Worm (Caenorhabditis elegans): Measurements from ENCODE around the gene ubxn-2.
"Not testable (repeated sequence)": the region's sequence is repeated elsewhere in the genome, so short reads cannot be mapped to it uniquely, and the experiment has no call there.

Gene ubxn-2

ce11 chrIV:2736575-2736974 is 11.0 kb upstream of the ubxn-2 start:
- TF ChIP-seq pax-3 (tag; optimal IDR thresholded peaks at IDR 0.05) (no peak), nhr-28 (tag; optimal IDR thresholded peaks at IDR 0.05) (no peak), efl-1 (optimal IDR thresholded peaks at IDR 0.05) (no peak), efl-1 (GFP tag; optimal IDR thresholded peaks at IDR 0.05 in 1 of 2) (no peak), vab-15 (tag; optimal IDR thresholded peaks at IDR 0.05) (no peak)

- TF ChIP-seq dsc-1 (tag; optimal IDR thresholded peaks at IDR 0.05) (peak; percentile 87), nhr-20 (tag; optimal IDR thresholded peaks at IDR 0.05) (peak; percentile 37), fkh-8 (tag; optimal IDR thresholded peaks at IDR 0.05) (peak; percentile 93), C34B4.2 (tag; optimal IDR thresholded peaks at IDR 0.05) (no peak), hlh-17 (GFP tag; optimal IDR thresholded peaks at IDR 0.05; ENCODE audit: borderline replicate concordance) (no peak), nhr-47 (tag; optimal IDR thresholded peaks at IDR 0.05) (peak; percentile 75), nhr-19 (GFP tag; conservative IDR thresholded peaks at IDR 0.05) (no peak), C04F5.9 (tag; optimal IDR thresholded peaks at IDR 0.05) (no peak), lsy-2 (tag; optimal IDR thresholded peaks at IDR 0.05) (peak in 1 of 2 experiments; percentile 23), efl-1 (optimal IDR thresholded peaks at IDR 0.05) (no peak), efl-1 (GFP tag; optimal IDR thresholded peaks at IDR 0.05 in 1 of 2) (no peak), hlh-4 (tag; optimal IDR thresholded peaks at IDR 0.05) (peak; percentile 39), lin-14 (GFP tag; optimal IDR thresholded peaks at IDR 0.05) (peak; percentile 47), nhr-11 (tag; optimal IDR thresholded peaks at IDR 0.05) (peak; percentile 3), swsn-7 (tag; optimal IDR thresholded peaks at IDR 0.05) (peak; percentile 44), nhr-71 (tag; optimal IDR thresholded peaks at IDR 0.05) (peak; percentile 79), fkh-10 (GFP tag; optimal IDR thresholded peaks at IDR 0.05) (no peak)
Observed at ce11 chrIV:2734675-2735074, 9.1 kb upstream of the ubxn-2 start.

- TF ChIP-seq nhr-12 (tag; optimal IDR thresholded peaks at IDR 0.05) = no peak
- no peak for TF ChIP-seq xbp-1 (tag; optimal IDR thresholded peaks at IDR 0.05)
- no peak for TF ChIP-seq hlh-17 (GFP tag; optimal IDR thresholded peaks at IDR 0.05; ENCODE audit: borderline replicate concordance)
- TF ChIP-seq nhr-19 (GFP tag; conservative IDR thresholded peaks at IDR 0.05) = no peak
- TF ChIP-seq F16B12.6 (tag; optimal IDR thresholded peaks at IDR 0.05) = no peak
- no peak for TF ChIP-seq C04F5.9 (tag; optimal IDR thresholded peaks at IDR 0.05)
- TF ChIP-seq ets-5 (GFP tag; IDR thresholded peaks at IDR 0.05) = no peak
- no peak for TF ChIP-seq C16A3.4 (tag; optimal IDR thresholded peaks at IDR 0.05)
- no peak for TF ChIP-seq sox-4 (tag; optimal IDR thresholded peaks at IDR 0.05)
- TF ChIP-seq C34B4.2 (tag; optimal IDR thresholded peaks at IDR 0.05) = no peak
- TF ChIP-seq efl-3 (GFP tag; optimal IDR thresholded peaks at IDR 0.05) = no peak
- no peak for TF ChIP-seq fos-1 (tag; optimal IDR thresholded peaks at IDR 0.05)
- no peak for TF ChIP-seq lir-3 (tag; optimal IDR thresholded peaks at IDR 0.05; ENCODE audit: poor library complexity)
Observed at ce11 chrIV:2729957-2730356, 4.3 kb upstream of the ubxn-2 start, which contains the start of gene Y94H6A.2. Gene Y94H6A.2, plus strand, starts transcription at chrIV:2730292.

- not testable (repeated sequence) for TF ChIP-seq mep-1, mef-2, jun-1 (tag; optimal IDR thresholded peaks at IDR 0.05)
Observed at ce11 chrIV:2719734-2720133, 5.9 kb downstream of the ubxn-2 start, which contains the start of gene ndua-12. Gene ndua-12, minus strand, starts transcription at chrIV:2719834.

ce11 chrIV:2716474-2716873 is 9.1 kb downstream of the ubxn-2 start, which contains the start of gene Y94H6A.7:
Gene Y94H6A.7, minus strand, starts transcription at chrIV:2716574.
- TF ChIP-seq elt-2 (tag; optimal IDR thresholded peaks at IDR 0.05); fkh-10 (GFP tag; optimal IDR thresholded peaks at IDR 0.05); fkh-4 (tag; optimal IDR thresholded peaks at IDR 0.05; ENCODE audit: borderline replicate concordance): not testable (repeated sequence)

Data from whole organism, L1 larva.